Fruit fly (Drosophila melanogaster): ENCODE results near the gene Tengl2.

Tengl2 gene

DNA sequence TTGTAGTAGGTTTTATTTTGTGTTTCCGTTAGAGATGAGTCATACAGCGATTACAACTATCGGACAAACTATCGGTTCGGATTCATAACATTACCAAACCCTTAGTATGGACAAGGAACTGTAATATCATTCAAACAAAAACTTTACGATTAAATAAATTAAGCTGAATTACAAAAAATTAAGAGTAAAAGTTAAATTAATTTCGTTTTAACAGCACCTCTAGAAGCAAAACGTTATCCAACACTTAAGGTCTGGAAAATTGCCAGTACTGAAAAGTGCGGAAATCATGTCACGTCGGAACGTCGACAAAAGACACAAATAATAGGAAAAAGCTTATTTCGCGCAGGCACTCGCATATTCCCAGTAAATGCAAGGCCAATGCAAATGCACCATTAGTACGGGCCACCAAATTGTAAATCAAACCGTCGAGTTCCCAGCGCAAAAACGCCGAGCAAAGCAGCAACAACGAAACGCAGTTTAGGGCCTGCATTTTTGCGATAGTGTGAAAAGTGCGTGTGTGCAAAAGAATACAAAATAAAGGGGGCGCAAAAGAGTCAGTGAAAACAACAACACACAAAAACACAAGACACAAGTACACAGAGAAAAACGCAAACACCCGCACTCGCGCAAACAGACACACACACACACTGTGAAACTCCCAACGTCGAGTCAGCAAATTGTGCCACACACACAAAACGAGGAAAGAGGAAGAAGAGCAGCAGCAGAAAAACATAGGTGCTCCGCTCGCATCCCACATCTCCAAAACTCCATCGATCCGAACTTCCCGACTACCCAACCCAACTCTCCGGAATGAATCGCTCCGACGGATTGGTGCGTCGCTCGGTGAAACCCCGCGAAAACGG, 12.7 kb downstream of the Tengl2 start, which contains the start of the genes CG15387 and sau (continued):
- TF ChIP-seq Dbx (GFP tag; IDR thresholded peaks at IDR 0.05) (peak; percentile 84), pb (GFP tag; optimal IDR thresholded peaks at IDR 0.05) (peak; percentile 86), Opbp (GFP tag; IDR thresholded peaks at IDR 0.05; ENCODE audit: partially characterized antibody) (peak; percentile 82), odd (GFP tag; optimal IDR thresholded peaks at IDR 0.05) (peak; percentile 71), kni (GFP tag; optimal IDR thresholded peaks at IDR 0.05) (peak; percentile 61), CG4854 (GFP tag; optimal IDR thresholded peaks at IDR 0.05) (peak; percentile 88), E2f2 (GFP tag; IDR thresholded peaks at IDR 0.05) (peak; percentile 65), CG31388 (GFP tag; optimal IDR thresholded peaks at IDR 0.05) (peak; percentile 73), CG12071 (GFP tag; optimal IDR thresholded peaks at IDR 0.05) (peak; percentile 75), bsh (GFP tag; optimal IDR thresholded peaks at IDR 0.05) (peak; percentile 36 to 87), unpg (GFP tag; optimal IDR thresholded peaks at IDR 0.05) (peak; percentile 85), grau (tag; optimal IDR thresholded peaks at IDR 0.05) (peak; percentile 86), h (optimal IDR thresholded peaks at IDR 0.05) (no peak), nmo (GFP tag; optimal IDR thresholded peaks at IDR 0.05) (peak; percentile 91), ranshi (GFP tag; IDR thresholded peaks at IDR 0.05) (peak; percentile 82), kay (GFP tag; optimal IDR thresholded peaks at IDR 0.05) (peak; percentile 89), abd-A (tag; optimal IDR thresholded peaks at IDR 0.05) (no peak), lola (GFP tag; optimal IDR thresholded peaks at IDR 0.05) (peak in 1 of 3 experiments; percentile 82), usp (GFP tag; optimal IDR thresholded peaks at IDR 0.05) (no peak), Aef1 (GFP tag; IDR thresholded peaks at IDR 0.05) (peak; percentile 79), prd (optimal IDR thresholded peaks at IDR 0.05) (no peak), prd (GFP tag; IDR thresholded peaks at IDR 0.05) (peak; percentile 88), Trl (optimal IDR thresholded peaks at IDR 0.05) (no peak), Trl (GFP tag; optimal IDR thresholded peaks at IDR 0.05) (peak; percentile 96), CG7357 (GFP tag; IDR thresholded peaks at IDR 0.05) (peak; percentile 64; the same call in 1 of the 3 replicates), Dek (tag; optimal IDR thresholded peaks at IDR 0.05) (peak; percentile 76), en (GFP tag; optimal IDR thresholded peaks at IDR 0.05) (peak; percentile 77), z (GFP tag; IDR thresholded peaks at IDR 0.05) (no peak), cad (GFP tag; optimal IDR thresholded peaks at IDR 0.05) (no peak), CG14965 (GFP tag; optimal IDR thresholded peaks at IDR 0.05; ENCODE audit: borderline replicate concordance) (no peak), ro (GFP tag; IDR thresholded peaks at IDR 0.05) (peak; percentile 47; the same call in 1 of the 2 replicates), Dip2 (GFP tag; IDR thresholded peaks at IDR 0.05) (no peak), vvl (GFP tag; IDR thresholded peaks at IDR 0.05) (peak; percentile 88), Ada2b (GFP tag; IDR thresholded peaks at IDR 0.05) (peak; percentile 66), Stat92E (GFP tag; optimal IDR thresholded peaks at IDR 0.05) (no peak), run (tag; optimal IDR thresholded peaks at IDR 0.05) (peak; percentile 8), CG12391 (tag; optimal IDR thresholded peaks at IDR 0.05) (peak; percentile 95), CG5180 (GFP tag; optimal IDR thresholded peaks at IDR 0.05) (peak; percentile 63), shn (GFP tag; optimal IDR thresholded peaks at IDR 0.05) (peak; percentile 93), NK7.1 (GFP tag; optimal IDR thresholded peaks at IDR 0.05) (peak; percentile 70), btn (GFP tag; optimal IDR thresholded peaks at IDR 0.05) (peak; percentile 56), Scr (GFP tag; IDR thresholded peaks at IDR 0.05; ENCODE audit: partially characterized antibody) (peak; percentile 97), CG8765 (GFP tag; IDR thresholded peaks at IDR 0.05) (peak; percentile 67), exex (tag; optimal IDR thresholded peaks at IDR 0.05) (peak; percentile 73), CG34376 (GFP tag; optimal IDR thresholded peaks at IDR 0.05) (peak; percentile 77), pros (GFP tag; optimal IDR thresholded peaks at IDR 0.05) (no peak), Abd-B (GFP tag; optimal IDR thresholded peaks at IDR 0.05) (peak; percentile 82), CG30403 (GFP tag; optimal IDR thresholded peaks at IDR 0.05) (peak; percentile 94), D (optimal IDR thresholded peaks at IDR 0.05) (no peak), D (GFP tag; optimal IDR thresholded peaks at IDR 0.05) (peak; percentile 67)
